Fruit fly (Drosophila melanogaster) whole organism, embryonic: ENCODE data around the gene CG3032.

Experiments
- BEAF-32 ChIP-seq: fragments of 200-800 bp; sonication (Bioruptor generic); optimal IDR thresholded peaks from 3 replicates; lab custom pipeline; 2017; ENCODE audit warnings: missing biosample characterization, missing genetic modification characterization, mild to moderate bottlenecking, moderate library complexity, missing genetic modification reagents
- CG10267 ChIP-seq: fragments of 200-800 bp; sonication (Bioruptor generic); optimal IDR thresholded peaks from 2 replicates; lab custom pipeline; 2018; ENCODE audit warnings: missing biosample characterization, mild to moderate bottlenecking, missing genetic modification characterization, moderate library complexity
- CG10979 ChIP-seq: fragments of 200-800 bp; sonication (Bioruptor generic); optimal IDR thresholded peaks from 2 replicates; lab custom pipeline; 2018; ENCODE audit warnings: missing biosample characterization, mild to moderate bottlenecking, missing genetic modification characterization, moderate library complexity
- CG11247 ChIP-seq: fragments of 200-800 bp; sonication (Bioruptor generic); IDR thresholded peaks from 2 replicates; pipeline ENCODE4 v1.3.6; 2022; ENCODE audit warnings: missing biosample characterization, missing genetic modification characterization
- CG11695 ChIP-seq: fragments of 200-800 bp; sonication (Bioruptor generic); IDR thresholded peaks from 3 replicates; pipeline ENCODE4 v1.3.6; 2022; ENCODE audit warnings: missing biosample characterization, missing genetic modification characterization
- CG13123 ChIP-seq: fragments of 200-800 bp; sonication (Bioruptor generic); optimal IDR thresholded peaks from 2 replicates; lab custom pipeline; 2016; ENCODE audit warnings: missing biosample characterization, missing genetic modification characterization
- CG13775 ChIP-seq: fragments of 200-800 bp; sonication (Bioruptor generic); optimal IDR thresholded peaks from 3 replicates; lab custom pipeline; 2017; ENCODE audit warnings: missing biosample characterization, mild to moderate bottlenecking, missing genetic modification characterization
- CG15696 ChIP-seq: fragments of 200-800 bp; sonication (Bioruptor generic); optimal IDR thresholded peaks from 2 replicates; lab custom pipeline; 2019; ENCODE audit warnings: missing biosample characterization, mild to moderate bottlenecking, missing genetic modification characterization, moderate library complexity
- CG1603 ChIP-seq: fragments of 200-800 bp; sonication (Bioruptor generic); optimal IDR thresholded peaks from 2 replicates; lab custom pipeline; 2019; ENCODE audit warnings: missing biosample characterization, mild to moderate bottlenecking, missing genetic modification characterization, moderate library complexity
- CG18262 ChIP-seq: fragments of 200-800 bp; optimal IDR thresholded peaks from 3 replicates; lab custom pipeline; 2019; ENCODE audit warnings: missing biosample characterization, mild to moderate bottlenecking, missing genetic modification characterization, moderate library complexity
- CG1832 ChIP-seq: fragments of 200-800 bp; sonication (Bioruptor generic); optimal IDR thresholded peaks from 2 replicates; lab custom pipeline; 2017; ENCODE audit warnings: missing biosample characterization, mild to moderate bottlenecking, missing genetic modification characterization, inconsistent platforms
- CG2678 ChIP-seq: fragments of 200-800 bp; sonication (Bioruptor generic); optimal IDR thresholded peaks from 3 replicates; lab custom pipeline; 2019; ENCODE audit warnings: missing biosample characterization, mild to moderate bottlenecking, missing genetic modification characterization, moderate library complexity
- CG2712 ChIP-seq: fragments of 200-800 bp; optimal IDR thresholded peaks from 3 replicates; lab custom pipeline; 2019; ENCODE audit warnings: missing biosample characterization, mild to moderate bottlenecking, missing genetic modification characterization, moderate library complexity
- CoRest ChIP-seq: fragments of 200-800 bp; sonication (Bioruptor generic); optimal IDR thresholded peaks from 3 replicates; lab custom pipeline; 2018; ENCODE audit warnings: missing biosample characterization, mild to moderate bottlenecking, missing genetic modification characterization, moderate library complexity
- E2f1 ChIP-seq: fragments of 200-800 bp; sonication (Bioruptor generic); IDR thresholded peaks from 2 replicates; pipeline ENCODE4 v1.3.6; 2022; ENCODE audit warnings: missing biosample characterization, missing genetic modification characterization
- ERR ChIP-seq: fragments of 200-800 bp; sonication (Bioruptor generic); optimal IDR thresholded peaks from 2 replicates; lab custom pipeline; 2016; ENCODE audit warnings: missing biosample characterization, missing genetic modification characterization
- Gug ChIP-seq: fragments of 200-800 bp; sonication (Bioruptor generic); IDR thresholded peaks from 4 replicates; pipeline ENCODE4 v1.3.6; 2022; ENCODE audit warnings: missing biosample characterization, missing genetic modification characterization
- Kr ChIP-seq: fragments of 200-800 bp; sonication (Bioruptor generic); optimal IDR thresholded peaks from 2 replicates; lab custom pipeline; 2017; ENCODE audit warnings: missing biosample characterization, mild to moderate bottlenecking, missing genetic modification characterization
- Lhr ChIP-seq: fragments of 200-800 bp; sonication (Bioruptor generic); optimal IDR thresholded peaks from 3 replicates; lab custom pipeline; 2017; ENCODE audit warnings: mild to moderate bottlenecking, missing biosample characterization, missing genetic modification reagents, missing genetic modification characterization
- Opbp ChIP-seq: fragments of 200-800 bp; sonication (Bioruptor generic); IDR thresholded peaks from 3 replicates; pipeline ENCODE4 v1.3.6; 2022; ENCODE audit warnings: missing biosample characterization, missing genetic modification characterization; ENCODE audit not compliant: partially characterized antibody
- Tbp ChIP-seq: fragments of >200 bp; optimal IDR thresholded peaks from 2 replicates; lab custom pipeline; 2018; ENCODE audit warnings: missing biosample characterization, missing genetic modification characterization
- Trl ChIP-seq, 3 experiments: fragments of >200 bp in 2 of 3; fragments of 200-800 bp in 1 of 3; sonication (Bioruptor generic) in 1 of 3; optimal IDR thresholded peaks; 2 replicates in 1 of 3; 3 replicates in 2 of 3; lab custom pipeline; 2016 to 2017; ENCODE audit warnings: missing biosample characterization in 1 of 3, missing genetic modification characterization in 1 of 3
- Xbp1 ChIP-seq: fragments of 200-800 bp; sonication (Bioruptor generic); optimal IDR thresholded peaks from 3 replicates; lab custom pipeline; 2016; ENCODE audit warnings: missing biosample characterization, mild to moderate bottlenecking, missing genetic modification characterization
- Xrp1 ChIP-seq: fragments of 200-800 bp; sonication (Bioruptor generic); IDR thresholded peaks from 2 replicates; pipeline ENCODE4 v1.3.6; 2022; ENCODE audit warnings: missing biosample characterization, missing genetic modification characterization
- abd-A ChIP-seq: fragments of 200-800 bp; sonication (Bioruptor generic); optimal IDR thresholded peaks from 3 replicates; lab custom pipeline; 2019; ENCODE audit warnings: missing biosample characterization, mild to moderate bottlenecking, missing genetic modification characterization, moderate library complexity
- al ChIP-seq: fragments of 200-800 bp; sonication (Bioruptor generic); IDR thresholded peaks from 2 replicates; pipeline ENCODE4 v1.3.6; 2022; ENCODE audit warnings: missing biosample characterization, missing genetic modification characterization
- az2 ChIP-seq: fragments of 200-800 bp; sonication (Bioruptor generic); optimal IDR thresholded peaks from 3 replicates; lab custom pipeline; 2016; ENCODE audit warnings: missing biosample characterization, missing genetic modification characterization
- bab2 ChIP-seq: fragments of 200-800 bp; sonication (Bioruptor generic); optimal IDR thresholded peaks from 2 replicates; lab custom pipeline; 2016; ENCODE audit warnings: missing biosample characterization, missing genetic modification characterization
- bsh ChIP-seq, 2 experiments: fragments of 200-800 bp; sonication (Bioruptor generic); optimal IDR thresholded peaks; 2 replicates each; lab custom pipeline; 2017 to 2018; ENCODE audit warnings: mild to moderate bottlenecking in 2 of 2, missing biosample characterization in 2 of 2, missing genetic modification characterization in 2 of 2, moderate library complexity in 1 of 2
- dm ChIP-seq: fragments of 200-800 bp; sonication (Bioruptor generic); optimal IDR thresholded peaks from 3 replicates; lab custom pipeline; 2016; ENCODE audit warnings: missing biosample characterization, missing genetic modification characterization
- dmrt11E ChIP-seq: fragments of 200-800 bp; sonication (Bioruptor generic); optimal IDR thresholded peaks from 3 replicates; lab custom pipeline; 2018; ENCODE audit warnings: missing biosample characterization, mild to moderate bottlenecking, missing genetic modification characterization, moderate library complexity
- dysf ChIP-seq: fragments of 200-800 bp; sonication (Bioruptor generic); IDR thresholded peaks from 3 replicates; pipeline ENCODE4 v1.3.6; 2022; ENCODE audit warnings: missing biosample characterization, missing genetic modification characterization
- eve ChIP-seq, 2 experiments: fragments of >200 bp; optimal IDR thresholded peaks; 2 replicates each; lab custom pipeline; 2017; ENCODE audit warnings: missing biosample characterization in 2 of 2, missing genetic modification characterization in 2 of 2
- fd96Cb ChIP-seq: fragments of 200-800 bp; sonication (Bioruptor generic); optimal IDR thresholded peaks from 2 replicates; lab custom pipeline; 2018; ENCODE audit warnings: missing biosample characterization, mild to moderate bottlenecking, missing genetic modification characterization, moderate library complexity
- fu2 ChIP-seq: fragments of 200-800 bp; sonication (Bioruptor generic); optimal IDR thresholded peaks from 2 replicates; lab custom pipeline; 2016; ENCODE audit warnings: missing biosample characterization, missing genetic modification characterization
- gfzf ChIP-seq: fragments of 200-800 bp; sonication (Bioruptor generic); optimal IDR thresholded peaks from 2 replicates; lab custom pipeline; 2016; ENCODE audit warnings: missing biosample characterization, mild to moderate bottlenecking, missing genetic modification characterization, moderate library complexity
- gsb ChIP-seq: fragments of 200-800 bp; sonication (Bioruptor generic); IDR thresholded peaks from 2 replicates; pipeline ENCODE4 v1.3.6; 2022; ENCODE audit warnings: missing biosample characterization, missing genetic modification characterization
- her ChIP-seq: fragments of 200-800 bp; sonication (Bioruptor generic); optimal IDR thresholded peaks from 2 replicates; lab custom pipeline; 2016; ENCODE audit warnings: missing biosample characterization, missing genetic modification characterization
- ind ChIP-seq: fragments of 200-800 bp; sonication (Bioruptor generic); optimal IDR thresholded peaks from 3 replicates; lab custom pipeline; 2016; ENCODE audit warnings: missing biosample characterization, missing genetic modification characterization
- oc ChIP-seq: fragments of 200-800 bp; sonication (Bioruptor generic); optimal IDR thresholded peaks from 2 replicates; lab custom pipeline; 2018; ENCODE audit warnings: missing biosample characterization, mild to moderate bottlenecking, missing genetic modification characterization, moderate library complexity
- odd ChIP-seq: fragments of 200-800 bp; sonication (Bioruptor generic); optimal IDR thresholded peaks from 2 replicates; lab custom pipeline; 2017; ENCODE audit warnings: missing biosample characterization, mild to moderate bottlenecking, missing genetic modification characterization
- pan ChIP-seq, 4 experiments: fragments of >200 bp in 3 of 4; fragments of 200-800 bp in 1 of 4; sonication (Bioruptor generic) in 1 of 4; optimal IDR thresholded peaks in 3 of 4; IDR thresholded peaks in 1 of 4; 2 replicates each; pipeline versions ENCODE4 v1.3.6 to Lab custom; 2017 to 2022; ENCODE audit warnings: missing biosample characterization in 2 of 4, missing genetic modification characterization in 2 of 4, mixed read lengths in 1 of 4
- peb ChIP-seq: fragments of 200-800 bp; sonication (Bioruptor generic); IDR thresholded peaks from 2 replicates; pipeline ENCODE4 v1.3.6; 2022; ENCODE audit warnings: missing biosample characterization, missing genetic modification characterization
- prd ChIP-seq, 3 experiments: fragments of >200 bp in 2 of 3; fragments of 200-800 bp in 1 of 3; sonication (Bioruptor generic) in 1 of 3; optimal IDR thresholded peaks in 2 of 3; IDR thresholded peaks in 1 of 3; 2 replicates in 2 of 3; 3 replicates in 1 of 3; pipeline versions ENCODE4 v1.3.6 to Lab custom; 2017 to 2022; ENCODE audit warnings: missing biosample characterization in 1 of 3, missing genetic modification characterization in 1 of 3
- ranshi ChIP-seq: fragments of 200-800 bp; sonication (Bioruptor generic); IDR thresholded peaks from 2 replicates; pipeline ENCODE4 v1.3.6; 2022; ENCODE audit warnings: missing biosample characterization, missing genetic modification characterization
- stwl ChIP-seq: fragments of 200-800 bp; sonication (Bioruptor generic); optimal IDR thresholded peaks from 3 replicates; lab custom pipeline; 2018; ENCODE audit warnings: missing biosample characterization, mild to moderate bottlenecking, missing genetic modification characterization, moderate library complexity
- trem ChIP-seq: fragments of 200-800 bp; optimal IDR thresholded peaks from 3 replicates; lab custom pipeline; 2019; ENCODE audit warnings: missing biosample characterization, mild to moderate bottlenecking, missing genetic modification characterization, moderate library complexity

The CG3032 gene

dm6 chrX:6997653-6998491 lies 15.8 kb downstream of the CG3032 start (continued):
- TF ChIP-seq CG13123 (no peak), Tbp (GFP tag; lab: Kevin White, UChicago) (no peak), oc (tag; lab: Kevin White, UChicago) (peak; percentile 12), fu2 (GFP tag; lab: Kevin White, UChicago) (no peak), CG1603 (tag; lab: Kevin White, UChicago) (peak; percentile 4), ranshi (GFP tag; lab: Robert Waterston, UW) (0 out of 2 replicates have a peak, but pooled peaks have one; percentile 11), Xbp1 (GFP tag; lab: Kevin White, UChicago) (peak; percentile 13), ind (peak; percentile 1), CG13775 (GFP tag; lab: Kevin White, UChicago) (peak; percentile 24), al (GFP tag; lab: Robert Waterston, UW) (no peak), bab2 (GFP tag; lab: Kevin White, UChicago) (peak; percentile 8), dmrt11E (tag; lab: Kevin White, UChicago) (peak; percentile 32), CG2712 (tag; lab: Kevin White, UChicago) (peak; percentile 47), peb (GFP tag; lab: Robert Waterston, UW) (no peak), pan (optimal IDR thresholded peaks at IDR 0.05; lab: Kevin White, UChicago) (no peak), pan (GFP tag; optimal IDR thresholded peaks at IDR 0.05 in 1 of 2, IDR thresholded peaks at IDR 0.05 in 1 of 2) (peak in 1 of 2 experiments; percentile 5), CG11247 (GFP tag; lab: Robert Waterston, UW) (no peak), gfzf (GFP tag; lab: Kevin White, UChicago) (no peak), ERR (GFP tag; lab: Kevin White, UChicago) (no peak), CoRest (tag; lab: Kevin White, UChicago) (peak; percentile 56), Gug (no peak), fd96Cb (tag; lab: Kevin White, UChicago) (peak; percentile 39), Trl (optimal IDR thresholded peaks at IDR 0.05; lab: Kevin White, UChicago) (peak in 1 of 2 experiments; percentile 13), Trl (GFP tag; optimal IDR thresholded peaks at IDR 0.05; lab: Kevin White, UChicago) (no peak), CG11695 (no peak), CG15696 (peak; percentile 7), dm (no peak), CG10979 (tag; lab: Kevin White, UChicago) (peak; percentile 49), stwl (tag; lab: Kevin White, UChicago) (peak; percentile 36), bsh (GFP tag; optimal IDR thresholded peaks at IDR 0.05; lab: Kevin White, UChicago) (peak; percentile 41 to 55), dysf (GFP tag; lab: Robert Waterston, UW) (no peak), az2 (GFP tag; lab: Kevin White, UChicago) (no peak), eve (GFP tag; optimal IDR thresholded peaks at IDR 0.05; lab: Kevin White, UChicago) (peak in 1 of 2 experiments; percentile 74), CG18262 (tag; lab: Kevin White, UChicago) (peak; percentile 77), prd (optimal IDR thresholded peaks at IDR 0.05; lab: Kevin White, UChicago) (no peak), prd (GFP tag; IDR thresholded peaks at IDR 0.05; lab: Robert Waterston, UW) (peak; percentile 37; the same call in 1 of the 3 replicates), CG2678 (peak; percentile 38), CG10267 (tag; lab: Kevin White, UChicago) (peak; percentile 11), abd-A (tag; lab: Kevin White, UChicago) (no peak), her (GFP tag; lab: Kevin White, UChicago) (no peak), Opbp (GFP tag; lab: Robert Waterston, UW) (no peak), CG1832 (GFP tag; lab: Kevin White, UChicago) (no peak), trem (tag; lab: Kevin White, UChicago) (peak; percentile 39), E2f1 (GFP tag; lab: Robert Waterston, UW) (no peak), odd (no peak), Xrp1 (GFP tag; lab: Robert Waterston, UW) (peak; percentile 47; the same call in 1 of the 2 replicates), Lhr (peak; percentile 19), gsb (GFP tag; lab: Robert Waterston, UW) (no peak), BEAF-32 (GFP tag; lab: Kevin White, UChicago) (peak; percentile 35), Kr (GFP tag; lab: Kevin White, UChicago) (peak; percentile 46)
